Worm (Caenorhabditis elegans) whole organism, L2 larva: ENCODE data around the gene Y32B12A.5.

Experiments
- C34F6.9 ChIP-seq: fragments of 150-350 bp; optimal IDR thresholded peaks from 2 replicates; lab custom pipeline; 2014; ENCODE audit warnings: missing biosample characterization, missing genetic modification characterization
- F13H6.1 ChIP-seq: sonication (generic microtip); optimal IDR thresholded peaks from 2 replicates; lab custom pipeline; 2016; ENCODE audit warnings: missing genetic modification characterization, missing compliant biosample characterization
- R02D3.7 ChIP-seq: fragments of 150-350 bp; optimal IDR thresholded peaks from 2 replicates; lab custom pipeline; 2014; ENCODE audit warnings: missing biosample characterization, missing genetic modification characterization
- ZK546.5 ChIP-seq: sonication (generic microtip); optimal IDR thresholded peaks from 2 replicates; lab custom pipeline; 2017; ENCODE audit warnings: missing biosample characterization, missing genetic modification characterization
- aly-2 ChIP-seq: fragments of 150-350 bp; optimal IDR thresholded peaks from 2 replicates; lab custom pipeline; 2014; ENCODE audit warnings: missing biosample characterization, missing genetic modification characterization
- blmp-1 ChIP-seq: sonication (generic microtip); optimal IDR thresholded peaks from 2 replicates; lab custom pipeline; 2017; ENCODE audit warnings: missing genetic modification characterization, mild to moderate bottlenecking, missing compliant biosample characterization, antibody characterized with exemption, moderate library complexity; ENCODE audit not compliant: insufficient read depth
- ceh-16 ChIP-seq: fragments of 150-350 bp; optimal IDR thresholded peaks from 2 replicates; lab custom pipeline; 2014; ENCODE audit warnings: missing biosample characterization, missing genetic modification characterization
- ceh-82 ChIP-seq: fragments of 150-350 bp; optimal IDR thresholded peaks from 2 replicates; lab custom pipeline; 2014; ENCODE audit warnings: missing biosample characterization, missing genetic modification characterization
- dmd-4 ChIP-seq: sonication (generic microtip); optimal IDR thresholded peaks from 2 replicates; lab custom pipeline; 2017; ENCODE audit warnings: missing biosample characterization, missing genetic modification characterization
- egl-27 ChIP-seq: sonication (generic microtip); optimal IDR thresholded peaks from 3 replicates; lab custom pipeline; 2017; ENCODE audit warnings: missing biosample characterization, missing genetic modification reagents, missing genetic modification characterization
- elt-1 ChIP-seq: fragments of 150-350 bp; optimal IDR thresholded peaks from 2 replicates; lab custom pipeline; 2014; ENCODE audit warnings: missing biosample characterization, missing genetic modification characterization
- elt-3 ChIP-seq: sonication (generic microtip); optimal IDR thresholded peaks from 2 replicates; lab custom pipeline; 2017; ENCODE audit warnings: missing biosample characterization, missing genetic modification characterization
- fos-1 ChIP-seq: fragments of 150-350 bp; optimal IDR thresholded peaks from 2 replicates; lab custom pipeline; 2014; ENCODE audit warnings: missing biosample characterization, missing genetic modification characterization
- gmeb-1 ChIP-seq: fragments of 150-350 bp; optimal IDR thresholded peaks from 2 replicates; lab custom pipeline; 2014; ENCODE audit warnings: missing biosample characterization, missing genetic modification characterization
- lin-11 ChIP-seq: fragments of 150-350 bp; sonication (generic microtip); optimal IDR thresholded peaks from 2 replicates; lab custom pipeline; 2014; ENCODE audit warnings: missing biosample characterization, missing genetic modification characterization, inconsistent platforms, mixed read lengths
- lin-13 ChIP-seq: fragments of 150-350 bp; optimal IDR thresholded peaks from 2 replicates; lab custom pipeline; 2014; ENCODE audit warnings: missing biosample characterization, missing genetic modification reagents, missing genetic modification characterization
- lin-39 ChIP-seq: fragments of 150-350 bp; optimal IDR thresholded peaks from 2 replicates; lab custom pipeline; 2014; ENCODE audit warnings: missing biosample characterization, missing genetic modification reagents, missing genetic modification characterization
- mdl-1 ChIP-seq, 2 experiments: fragments of 150-350 bp in 1 of 2; sonication (generic microtip) in 1 of 2; optimal IDR thresholded peaks; 2 replicates each; lab custom pipeline; 2017; ENCODE audit warnings: missing biosample characterization in 2 of 2, missing genetic modification characterization in 2 of 2
- nhr-11 ChIP-seq: fragments of 150-350 bp; optimal IDR thresholded peaks from 2 replicates; lab custom pipeline; 2014; ENCODE audit warnings: missing biosample characterization, missing genetic modification characterization
- nhr-129 ChIP-seq: fragments of 150-350 bp; optimal IDR thresholded peaks from 2 replicates; lab custom pipeline; 2014; ENCODE audit warnings: missing biosample characterization, missing genetic modification characterization
- nhr-21 ChIP-seq: fragments of 150-350 bp; optimal IDR thresholded peaks from 2 replicates; lab custom pipeline; 2014; ENCODE audit warnings: missing biosample characterization, missing genetic modification characterization
- nhr-23 ChIP-seq: fragments of 150-350 bp; optimal IDR thresholded peaks from 2 replicates; lab custom pipeline; 2014; ENCODE audit warnings: missing biosample characterization, missing genetic modification reagents, missing genetic modification characterization
- nhr-237 ChIP-seq: fragments of 150-350 bp; optimal IDR thresholded peaks from 2 replicates; lab custom pipeline; 2014; ENCODE audit warnings: missing biosample characterization, missing genetic modification characterization
- nhr-25 ChIP-seq: fragments of 150-350 bp; sonication (generic microtip); optimal IDR thresholded peaks from 3 replicates; lab custom pipeline; 2014; ENCODE audit warnings: missing biosample characterization, missing genetic modification characterization
- nhr-6 ChIP-seq: fragments of 150-350 bp; optimal IDR thresholded peaks from 2 replicates; lab custom pipeline; 2014; ENCODE audit warnings: missing biosample characterization, missing genetic modification characterization
- peb-1 ChIP-seq: fragments of 150-350 bp; optimal IDR thresholded peaks from 2 replicates; lab custom pipeline; 2014; ENCODE audit warnings: missing biosample characterization, missing genetic modification characterization
- skn-1 ChIP-seq: sonication (generic microtip); optimal IDR thresholded peaks from 2 replicates; lab custom pipeline; 2017; ENCODE audit warnings: missing biosample characterization, missing genetic modification characterization
- sma-3 ChIP-seq: sonication (generic microtip); optimal IDR thresholded peaks from 2 replicates; lab custom pipeline; 2016; ENCODE audit warnings: missing genetic modification reagents, missing genetic modification characterization, missing compliant biosample characterization
- sma-9 ChIP-seq, 2 experiments: fragments of 150-350 bp in 1 of 2; sonication (generic microtip) in 1 of 2; optimal IDR thresholded peaks; 2 replicates each; lab custom pipeline; 2014 to 2016; ENCODE audit warnings: missing genetic modification characterization in 2 of 2, mild to moderate bottlenecking in 1 of 2, missing biosample characterization in 1 of 2, missing compliant biosample characterization in 1 of 2, missing genetic modification reagents in 1 of 2, moderate library complexity in 1 of 2
- snpc-4 ChIP-seq: fragments of 150-350 bp; optimal IDR thresholded peaks from 2 replicates; lab custom pipeline; 2014; ENCODE audit warnings: missing biosample characterization, missing genetic modification characterization
- unc-39 ChIP-seq: fragments of 150-350 bp; optimal IDR thresholded peaks from 2 replicates; lab custom pipeline; 2014; ENCODE audit warnings: missing biosample characterization, missing genetic modification characterization
- zag-1 ChIP-seq: fragments of 150-350 bp; optimal IDR thresholded peaks from 2 replicates; lab custom pipeline; 2014; ENCODE audit warnings: missing biosample characterization, missing genetic modification characterization
- ztf-1 ChIP-seq: fragments of 200-800 bp; sonication (Bioruptor generic); conservative IDR thresholded peaks from 2 replicates; pipeline ENCODE4 v1.3.6; 2022; ENCODE audit warnings: missing genetic modification characterization, missing compliant biosample characterization
- ztf-11 ChIP-seq: sonication (generic microtip); optimal IDR thresholded peaks from 2 replicates; lab custom pipeline; 2017; ENCODE audit warnings: missing biosample characterization, missing genetic modification characterization

Gene Y32B12A.5

DNA sequence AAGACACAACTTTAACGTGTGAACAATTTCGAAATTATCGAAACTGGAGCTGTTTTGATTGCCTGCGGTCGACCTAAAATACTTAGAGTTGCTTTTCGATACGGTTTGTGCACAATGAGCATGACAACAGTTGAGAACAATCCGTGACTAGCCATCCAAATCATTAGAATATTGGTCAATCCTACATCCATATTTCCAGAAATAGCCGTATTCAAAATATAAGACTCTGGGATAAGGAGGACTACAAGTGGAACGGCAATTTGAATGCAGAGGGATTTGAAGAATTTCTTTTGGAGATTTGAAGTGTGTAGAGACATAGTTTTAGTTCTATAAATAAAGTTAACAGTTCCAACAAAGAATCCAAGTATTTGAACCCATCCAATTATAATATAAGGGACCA is 28.0 kb downstream of the Y32B12A.5 start:
- no peak for TF ChIP-seq nhr-25 (tag; lab: Kevin White, UChicago)
- TF ChIP-seq R02D3.7 (tag; lab: Kevin White, UChicago): no peak
- TF ChIP-seq nhr-23 (tag; lab: Kevin White, UChicago): no peak
- no peak for TF ChIP-seq aly-2 (tag; lab: Kevin White, UChicago)
- TF ChIP-seq nhr-11 (tag; lab: Kevin White, UChicago): no peak
- TF ChIP-seq blmp-1 (tag; lab: Kevin White, UChicago): no peak
- TF ChIP-seq C34F6.9 (tag; lab: Kevin White, UChicago): no peak
- TF ChIP-seq dmd-4: no peak
- TF ChIP-seq lin-13: no peak
- no peak for TF ChIP-seq elt-3 (tag; lab: Kevin White, UChicago)
- TF ChIP-seq mdl-1 (tag; optimal IDR thresholded peaks at IDR 0.05; lab: Kevin White, UChicago): no peak

DNA sequence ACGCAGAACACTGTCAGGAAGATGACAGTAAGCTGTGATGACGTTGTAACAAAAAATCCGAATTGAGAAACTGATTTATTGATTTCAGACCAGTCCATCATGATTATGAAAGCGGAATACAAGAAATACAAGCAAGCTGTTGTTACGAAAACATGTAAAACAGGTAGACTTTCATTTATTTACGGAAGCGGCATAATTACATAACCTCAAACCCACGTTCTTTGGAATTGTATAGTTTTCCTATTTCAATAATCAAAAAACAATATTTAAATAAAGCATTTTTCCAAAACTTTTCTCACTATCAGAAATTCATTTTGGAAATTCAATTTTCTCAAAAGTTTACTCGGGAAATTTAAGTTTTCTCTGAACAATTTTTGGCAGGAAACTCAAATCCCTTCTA is 28.7 kb downstream of the Y32B12A.5 start, which contains the start of gene str-15:
TSS of gene str-15 (minus strand) at position 101 of the 400 bp plus-strand sequence.
- no peak for TF ChIP-seq nhr-237 (tag; lab: Kevin White, UChicago)
- TF ChIP-seq egl-27 (tag; lab: Kevin White, UChicago): no peak
- TF ChIP-seq peb-1 (tag; lab: Kevin White, UChicago): no peak
- TF ChIP-seq elt-3 (tag; lab: Kevin White, UChicago): no peak
- TF ChIP-seq nhr-6 (tag; lab: Kevin White, UChicago): no peak
- no peak for TF ChIP-seq nhr-129 (tag; lab: Kevin White, UChicago)
- TF ChIP-seq snpc-4: no peak
- no peak for TF ChIP-seq C34F6.9 (tag; lab: Kevin White, UChicago)
- no peak for TF ChIP-seq nhr-11 (tag; lab: Kevin White, UChicago)
- no peak for TF ChIP-seq blmp-1 (tag; lab: Kevin White, UChicago)
- no peak for TF ChIP-seq nhr-21 (tag; lab: Kevin White, UChicago)
- TF ChIP-seq, all 48 proteins: peak for 0

DNA sequence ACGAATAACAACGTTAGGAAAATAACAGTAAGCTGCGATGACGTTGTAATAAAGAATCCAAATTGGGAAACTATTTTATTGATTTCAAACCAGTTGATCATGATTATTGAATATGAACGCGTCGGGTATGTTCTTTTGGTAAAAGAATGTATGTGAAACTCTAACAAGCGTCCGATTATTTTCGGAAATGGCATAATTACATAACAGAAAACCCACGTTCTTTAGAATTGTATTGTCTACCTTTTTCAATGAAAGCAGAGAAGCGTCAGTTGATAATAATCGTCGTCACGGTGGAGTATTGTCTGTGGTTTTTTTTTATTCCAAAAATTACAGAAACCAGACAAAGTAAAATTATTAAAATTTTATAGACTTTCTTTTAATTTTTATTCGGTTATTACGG is 32.3 kb downstream of the Y32B12A.5 start, which contains the start of gene str-14:
TSS of gene str-14 (minus strand) at position 101 of the 400 bp plus-strand sequence.
- TF ChIP-seq dmd-4: no peak
- TF ChIP-seq, all 48 proteins: peak for 0

DNA sequence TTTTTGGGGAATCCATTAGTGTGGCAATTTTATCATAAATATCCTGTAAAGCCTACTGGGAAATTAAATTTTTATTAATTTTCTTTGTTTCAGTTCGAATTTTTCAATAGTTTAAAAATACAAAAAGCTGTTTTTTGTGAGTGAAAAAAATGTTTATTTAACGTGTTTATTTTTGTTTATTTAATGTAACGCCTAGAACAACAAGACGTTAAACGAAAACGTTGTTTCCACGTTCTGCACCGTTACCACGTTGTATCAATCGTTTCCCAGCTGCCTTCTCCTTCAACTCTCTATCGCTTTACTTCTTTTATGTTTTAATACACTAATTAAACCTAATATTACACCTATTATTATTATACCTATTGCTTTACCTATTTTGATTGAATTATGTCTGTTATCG is 39.6 kb downstream of the Y32B12A.5 start, which contains the start of gene T08G3.13:
TSS of gene T08G3.13 (plus strand) at position 301 of the 400 bp plus-strand sequence.
- no peak for TF ChIP-seq C34F6.9 (tag; lab: Kevin White, UChicago)
- no peak for TF ChIP-seq ceh-82
- no peak for TF ChIP-seq lin-39
- no peak for TF ChIP-seq snpc-4
- no peak for TF ChIP-seq nhr-129 (tag; lab: Kevin White, UChicago)
- no peak for TF ChIP-seq sma-3
- no peak for TF ChIP-seq unc-39
- TF ChIP-seq gmeb-1 (tag; lab: Kevin White, UChicago): no peak
- no peak for TF ChIP-seq fos-1 (tag; lab: Kevin White, UChicago)
- TF ChIP-seq nhr-237 (tag; lab: Kevin White, UChicago): no peak

- TF ChIP-seq lin-11 (tag; lab: Kevin White, UChicago) (no peak), snpc-4 (no peak), ztf-1 (GFP tag; lab: Robert Waterston, UW) (no peak), peb-1 (tag; lab: Kevin White, UChicago) (no peak), lin-39 (no peak), nhr-6 (tag; lab: Kevin White, UChicago) (no peak), ceh-16 (no peak), ZK546.5 (tag; lab: Kevin White, UChicago) (no peak), skn-1 (tag; lab: Kevin White, UChicago) (no peak), sma-9 (GFP tag; optimal IDR thresholded peaks at IDR 0.05; lab: Kevin White, UChicago) (no peak), sma-9 (tag; optimal IDR thresholded peaks at IDR 0.05; lab: Kevin White, UChicago) (no peak), zag-1 (tag; lab: Kevin White, UChicago) (no peak), F13H6.1 (tag; lab: Kevin White, UChicago) (no peak), sma-3 (no peak), ztf-11 (tag; lab: Kevin White, UChicago) (no peak), elt-1 (tag; lab: Kevin White, UChicago) (no peak), nhr-129 (tag; lab: Kevin White, UChicago) (no peak)
Measured at ce11 chrV:16446191-16446590, 41.2 kb downstream of the Y32B12A.5 start.
